Worm (Caenorhabditis elegans) whole organism, L2 larva: ENCODE measurements around the gene F09C12.2.
"Not testable (repeated sequence)": the region's sequence is repeated elsewhere in the genome, so short reads cannot be mapped to it uniquely, and the experiment has no call there.

Experiments
- F13H6.1 ChIP-seq: sonication (generic microtip); optimal IDR thresholded peaks from 2 replicates; lab custom pipeline; 2016; ENCODE audit warnings: missing genetic modification characterization, missing compliant biosample characterization
- R02D3.7 ChIP-seq: fragments of 150-350 bp; optimal IDR thresholded peaks from 2 replicates; lab custom pipeline; 2014; ENCODE audit warnings: missing biosample characterization, missing genetic modification characterization
- ZK546.5 ChIP-seq: sonication (generic microtip); optimal IDR thresholded peaks from 2 replicates; lab custom pipeline; 2017; ENCODE audit warnings: missing biosample characterization, missing genetic modification characterization
- alr-1 ChIP-seq: fragments of 150-350 bp; optimal IDR thresholded peaks from 2 replicates; lab custom pipeline; 2014; ENCODE audit warnings: missing biosample characterization, missing genetic modification characterization
- ama-1 ChIP-seq: fragments of 150-350 bp; optimal IDR thresholded peaks from 2 replicates; lab custom pipeline; 2018; ENCODE audit warnings: inconsistent platforms
- blmp-1 ChIP-seq: sonication (generic microtip); optimal IDR thresholded peaks from 2 replicates; lab custom pipeline; 2017; ENCODE audit warnings: missing genetic modification characterization, mild to moderate bottlenecking, missing compliant biosample characterization, antibody characterized with exemption, moderate library complexity; ENCODE audit not compliant: insufficient read depth
- ceh-16 ChIP-seq: fragments of 150-350 bp; optimal IDR thresholded peaks from 2 replicates; lab custom pipeline; 2014; ENCODE audit warnings: missing biosample characterization, missing genetic modification characterization
- ceh-82 ChIP-seq: fragments of 150-350 bp; optimal IDR thresholded peaks from 2 replicates; lab custom pipeline; 2014; ENCODE audit warnings: missing biosample characterization, missing genetic modification characterization
- crh-2 ChIP-seq: sonication (generic microtip); optimal IDR thresholded peaks from 2 replicates; lab custom pipeline; 2017; ENCODE audit warnings: missing biosample characterization, missing genetic modification characterization
- dmd-4 ChIP-seq: sonication (generic microtip); optimal IDR thresholded peaks from 2 replicates; lab custom pipeline; 2017; ENCODE audit warnings: missing biosample characterization, missing genetic modification characterization
- elt-1 ChIP-seq: fragments of 150-350 bp; optimal IDR thresholded peaks from 2 replicates; lab custom pipeline; 2014; ENCODE audit warnings: missing biosample characterization, missing genetic modification characterization
- elt-3 ChIP-seq: sonication (generic microtip); optimal IDR thresholded peaks from 2 replicates; lab custom pipeline; 2017; ENCODE audit warnings: missing biosample characterization, missing genetic modification characterization
- lin-11 ChIP-seq: fragments of 150-350 bp; sonication (generic microtip); optimal IDR thresholded peaks from 2 replicates; lab custom pipeline; 2014; ENCODE audit warnings: missing biosample characterization, missing genetic modification characterization, inconsistent platforms, mixed read lengths
- lin-39 ChIP-seq: fragments of 150-350 bp; optimal IDR thresholded peaks from 2 replicates; lab custom pipeline; 2014; ENCODE audit warnings: missing biosample characterization, missing genetic modification reagents, missing genetic modification characterization
- lsy-2 ChIP-seq, 2 experiments: fragments of 150-350 bp in 1 of 2; sonication (generic microtip) in 1 of 2; optimal IDR thresholded peaks; 2 replicates each; lab custom pipeline; 2014 to 2017; ENCODE audit warnings: missing biosample characterization in 2 of 2, missing genetic modification characterization in 2 of 2
- mab-5 ChIP-seq: fragments of 150-350 bp; optimal IDR thresholded peaks from 2 replicates; lab custom pipeline; 2014; ENCODE audit warnings: missing biosample characterization, missing genetic modification characterization
- mbf-1 ChIP-seq: sonication (generic microtip); optimal IDR thresholded peaks from 2 replicates; lab custom pipeline; 2017; ENCODE audit warnings: missing biosample characterization, missing genetic modification characterization
- nhr-10 ChIP-seq: sonication (generic microtip); optimal IDR thresholded peaks from 2 replicates; lab custom pipeline; 2017; ENCODE audit warnings: missing biosample characterization, missing genetic modification characterization
- nhr-11 ChIP-seq: fragments of 150-350 bp; optimal IDR thresholded peaks from 2 replicates; lab custom pipeline; 2014; ENCODE audit warnings: missing biosample characterization, missing genetic modification characterization
- nhr-12 ChIP-seq: fragments of 150-350 bp; optimal IDR thresholded peaks from 2 replicates; lab custom pipeline; 2014; ENCODE audit warnings: missing biosample characterization, missing genetic modification characterization
- nhr-23 ChIP-seq: fragments of 150-350 bp; optimal IDR thresholded peaks from 2 replicates; lab custom pipeline; 2014; ENCODE audit warnings: missing biosample characterization, missing genetic modification reagents, missing genetic modification characterization
- nhr-25 ChIP-seq: fragments of 150-350 bp; sonication (generic microtip); optimal IDR thresholded peaks from 3 replicates; lab custom pipeline; 2014; ENCODE audit warnings: missing biosample characterization, missing genetic modification characterization
- nhr-77 ChIP-seq: fragments of 150-350 bp; optimal IDR thresholded peaks from 2 replicates; lab custom pipeline; 2014; ENCODE audit warnings: missing biosample characterization, missing genetic modification characterization
- peb-1 ChIP-seq: fragments of 150-350 bp; optimal IDR thresholded peaks from 2 replicates; lab custom pipeline; 2014; ENCODE audit warnings: missing biosample characterization, missing genetic modification characterization
- sem-4 ChIP-seq: fragments of 150-350 bp; optimal IDR thresholded peaks from 2 replicates; lab custom pipeline; 2014; ENCODE audit warnings: missing biosample characterization, missing genetic modification reagents, missing genetic modification characterization
- skn-1 ChIP-seq: sonication (generic microtip); optimal IDR thresholded peaks from 2 replicates; lab custom pipeline; 2017; ENCODE audit warnings: missing biosample characterization, missing genetic modification characterization
- sma-3 ChIP-seq: sonication (generic microtip); optimal IDR thresholded peaks from 2 replicates; lab custom pipeline; 2016; ENCODE audit warnings: missing genetic modification reagents, missing genetic modification characterization, missing compliant biosample characterization
- sma-9 ChIP-seq, 2 experiments: fragments of 150-350 bp in 1 of 2; sonication (generic microtip) in 1 of 2; optimal IDR thresholded peaks; 2 replicates each; lab custom pipeline; 2014 to 2016; ENCODE audit warnings: missing genetic modification characterization in 2 of 2, mild to moderate bottlenecking in 1 of 2, missing biosample characterization in 1 of 2, missing compliant biosample characterization in 1 of 2, missing genetic modification reagents in 1 of 2, moderate library complexity in 1 of 2
- snpc-4 ChIP-seq: fragments of 150-350 bp; optimal IDR thresholded peaks from 2 replicates; lab custom pipeline; 2014; ENCODE audit warnings: missing biosample characterization, missing genetic modification characterization
- unc-55 ChIP-seq: fragments of 150-350 bp; sonication (generic microtip); optimal IDR thresholded peaks from 3 replicates; lab custom pipeline; 2014; ENCODE audit warnings: missing biosample characterization, missing genetic modification reagents, missing genetic modification characterization
- unc-62 ChIP-seq: fragments of 150-350 bp; optimal IDR thresholded peaks from 2 replicates; lab custom pipeline; 2014; ENCODE audit warnings: missing biosample characterization, missing genetic modification reagents, missing genetic modification characterization
- zag-1 ChIP-seq: fragments of 150-350 bp; optimal IDR thresholded peaks from 2 replicates; lab custom pipeline; 2014; ENCODE audit warnings: missing biosample characterization, missing genetic modification characterization
- ztf-1 ChIP-seq: fragments of 200-800 bp; sonication (Bioruptor generic); conservative IDR thresholded peaks from 2 replicates; pipeline ENCODE4 v1.3.6; 2022; ENCODE audit warnings: missing genetic modification characterization, missing compliant biosample characterization
- ztf-11 ChIP-seq: sonication (generic microtip); optimal IDR thresholded peaks from 2 replicates; lab custom pipeline; 2017; ENCODE audit warnings: missing biosample characterization, missing genetic modification characterization

Gene F09C12.2

DNA sequence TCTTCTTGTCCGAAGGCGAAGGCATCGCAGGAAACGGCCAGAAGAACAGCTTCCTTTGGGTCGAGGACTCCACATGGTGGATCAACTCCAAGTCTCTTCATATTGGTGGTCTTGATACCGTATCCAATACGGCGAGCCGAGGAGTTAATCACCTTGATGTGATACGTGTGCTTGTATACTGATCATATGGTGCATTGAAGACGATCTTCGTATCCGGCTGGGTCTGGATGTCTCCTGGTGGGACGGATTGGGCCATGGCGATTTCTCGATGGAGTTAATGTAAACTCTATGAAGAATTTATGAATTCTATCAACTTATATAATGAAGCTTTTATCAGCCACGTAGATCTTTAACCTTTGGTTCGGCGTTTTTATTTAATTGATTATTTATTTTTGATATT, 5.4 kb downstream of the F09C12.2 start, which contains the start of gene msp-74:
Gene msp-74, minus strand, starts transcription at position 101 of the 400 bp plus-strand sequence.
- not testable (repeated sequence) for TF ChIP-seq lsy-2 (tag; optimal IDR thresholded peaks at IDR 0.05; lab: Kevin White, UChicago); sma-3 (GFP tag; lab: Kevin White, UChicago); snpc-4

DNA sequence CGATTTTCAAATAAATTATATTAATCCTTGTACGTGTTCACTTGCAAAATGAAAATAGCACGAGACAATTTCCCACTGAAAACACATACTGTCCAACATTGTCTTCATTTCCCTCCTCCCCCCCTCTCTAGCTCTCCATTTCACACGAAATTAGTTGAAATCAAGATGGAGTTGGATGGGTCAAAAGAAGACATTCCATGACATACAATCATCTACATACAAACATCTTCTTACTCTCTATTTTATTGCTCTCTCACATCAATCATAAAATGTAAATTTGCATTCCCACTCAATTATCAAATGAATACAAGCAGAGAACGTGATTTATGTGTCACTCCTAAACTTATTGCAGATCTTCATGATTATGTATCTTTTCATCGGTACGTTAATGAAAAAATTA, 5.9 kb downstream of the F09C12.2 start, which contains the start of gene srsy-1:
Gene srsy-1, plus strand, starts transcription at position 301 of the 400 bp plus-strand sequence.
- TF ChIP-seq ceh-16 (tag; lab: Kevin White, UChicago): no peak
- TF ChIP-seq mbf-1 (tag; lab: Kevin White, UChicago): no peak
- no peak for TF ChIP-seq peb-1 (tag; lab: Kevin White, UChicago)
- TF ChIP-seq nhr-11 (tag; lab: Kevin White, UChicago): no peak
- TF ChIP-seq, all 48 proteins: peak for 0

DNA sequence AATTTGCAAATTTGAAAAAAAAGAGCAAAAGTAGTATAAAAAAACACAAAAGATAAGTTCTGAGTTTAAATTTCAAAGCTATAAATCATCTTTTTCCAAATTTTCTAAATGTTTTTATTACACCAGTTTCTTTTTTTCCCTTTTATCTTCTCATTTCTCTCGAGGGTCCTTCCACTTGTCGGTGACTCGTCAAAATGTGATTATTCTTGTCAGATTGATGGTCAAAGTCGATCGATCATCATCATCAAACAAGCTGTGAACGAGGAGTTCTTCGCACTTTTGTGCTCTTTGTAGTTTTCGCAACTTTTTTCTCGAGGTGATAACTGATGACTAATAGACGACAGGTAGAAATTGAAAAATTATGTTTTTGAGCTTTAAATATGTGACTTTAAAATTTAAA, 10.8 kb downstream of the F09C12.2 start:
- TF ChIP-seq unc-62 (GFP tag; lab: Kevin White, UChicago) (peak; percentile 7), nhr-23 (tag; lab: Kevin White, UChicago) (no peak), ama-1 (lab: Kevin White, UChicago) (no peak), mbf-1 (tag; lab: Kevin White, UChicago) (no peak), mab-5 (tag; lab: Kevin White, UChicago) (no peak)

DNA sequence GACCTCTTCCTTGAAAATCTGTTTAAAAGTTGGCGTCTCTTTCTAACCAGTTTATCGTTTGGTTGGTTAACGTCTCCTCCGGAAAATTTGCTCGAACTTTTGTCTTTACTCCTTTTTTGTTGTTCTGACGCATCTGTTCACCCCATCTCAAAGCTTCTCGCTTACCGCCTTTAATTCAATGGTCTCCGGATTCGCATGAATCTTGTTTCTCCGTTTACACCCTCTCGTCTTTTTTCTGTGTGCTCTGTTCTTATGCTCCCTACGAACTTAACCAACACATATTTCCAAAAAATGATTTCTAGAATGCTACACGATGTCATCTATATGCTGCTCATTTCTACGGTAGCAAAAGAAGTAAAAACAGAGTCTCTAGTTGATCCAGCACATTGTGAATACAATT, 20.3 kb downstream of the F09C12.2 start, which contains the start of gene lgc-56:
Gene lgc-56, plus strand, starts transcription at position 301 of the 400 bp plus-strand sequence.
- TF ChIP-seq dmd-4 (tag; lab: Kevin White, UChicago) (no peak), alr-1 (tag; lab: Kevin White, UChicago) (no peak), lin-11 (tag; lab: Kevin White, UChicago) (no peak), nhr-23 (tag; lab: Kevin White, UChicago) (no peak), nhr-12 (tag; lab: Kevin White, UChicago) (no peak), mbf-1 (tag; lab: Kevin White, UChicago) (no peak), lin-39 (tag; lab: Kevin White, UChicago) (no peak), F13H6.1 (tag; lab: Kevin White, UChicago) (no peak), nhr-25 (tag; lab: Kevin White, UChicago) (no peak), R02D3.7 (tag; lab: Kevin White, UChicago) (no peak), ceh-82 (tag; lab: Kevin White, UChicago) (no peak), nhr-10 (tag; lab: Kevin White, UChicago) (no peak), elt-3 (tag; lab: Kevin White, UChicago) (no peak), ztf-11 (tag; lab: Kevin White, UChicago) (no peak), nhr-77 (tag; lab: Kevin White, UChicago) (no peak), ztf-1 (GFP tag; lab: Robert Waterston, UW) (no peak), sma-3 (GFP tag; lab: Kevin White, UChicago) (no peak), ZK546.5 (tag; lab: Kevin White, UChicago) (no peak), sma-9 (GFP tag; optimal IDR thresholded peaks at IDR 0.05; lab: Kevin White, UChicago) (no peak), sma-9 (tag; optimal IDR thresholded peaks at IDR 0.05; lab: Kevin White, UChicago) (no peak), ama-1 (lab: Kevin White, UChicago) (no peak)

DNA sequence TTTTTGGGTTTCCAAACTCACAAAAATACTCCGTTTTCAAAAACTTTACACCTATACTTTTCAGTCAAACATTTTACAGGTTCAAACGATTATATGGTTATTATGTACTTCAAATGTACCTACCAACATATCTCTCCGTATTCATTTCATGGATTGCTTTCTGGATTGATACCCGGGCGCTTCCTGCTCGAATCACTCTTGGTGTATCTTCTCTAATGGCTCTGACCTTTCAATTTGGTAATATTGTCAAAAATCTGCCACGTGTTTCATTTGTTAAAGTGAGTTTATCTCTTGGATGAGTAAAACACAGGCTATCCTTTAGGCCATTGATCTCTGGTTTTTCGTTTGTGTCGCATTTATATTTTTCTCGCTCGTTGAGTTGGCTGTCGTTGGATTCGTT, 22.0 kb downstream of the F09C12.2 start:
- TF ChIP-seq sem-4 (tag; lab: Kevin White, UChicago) (no peak), nhr-77 (tag; lab: Kevin White, UChicago) (no peak), lin-11 (tag; lab: Kevin White, UChicago) (no peak), ZK546.5 (tag; lab: Kevin White, UChicago) (no peak), elt-3 (tag; lab: Kevin White, UChicago) (no peak), blmp-1 (tag; lab: Kevin White, UChicago) (no peak), ceh-82 (tag; lab: Kevin White, UChicago) (no peak), snpc-4 (no peak), nhr-10 (tag; lab: Kevin White, UChicago) (no peak), zag-1 (tag; lab: Kevin White, UChicago) (no peak), sma-9 (GFP tag; optimal IDR thresholded peaks at IDR 0.05; lab: Kevin White, UChicago) (no peak), sma-9 (tag; optimal IDR thresholded peaks at IDR 0.05; lab: Kevin White, UChicago) (no peak), unc-55 (no peak), elt-1 (no peak), F13H6.1 (tag; lab: Kevin White, UChicago) (no peak), sma-3 (GFP tag; lab: Kevin White, UChicago) (no peak), skn-1 (tag; lab: Kevin White, UChicago) (no peak), crh-2 (no peak)
- TF ChIP-seq, all 48 proteins: peak for 0
